Worm (Caenorhabditis elegans) whole organism, L1 larva: ENCODE measurements around the gene ndub-6.

ENCODE experiments used
- C04F5.9 ChIP-seq: sonication (generic microtip); optimal IDR thresholded peaks from 2 replicates; lab custom pipeline; 2016; ENCODE audit warnings: missing genetic modification characterization, missing compliant biosample characterization
- C16A3.4 ChIP-seq: fragments of 150-350 bp; optimal IDR thresholded peaks from 2 replicates; lab custom pipeline; 2014; ENCODE audit warnings: missing biosample characterization, missing genetic modification characterization
- F16B12.6 ChIP-seq: fragments of 150-350 bp; optimal IDR thresholded peaks from 2 replicates; lab custom pipeline; 2014; ENCODE audit warnings: missing biosample characterization, missing genetic modification characterization
- alr-1 ChIP-seq: fragments of 200-800 bp; sonication (Bioruptor generic); optimal IDR thresholded peaks from 2 replicates; lab custom pipeline; 2018; ENCODE audit warnings: borderline replicate concordance, mild to moderate bottlenecking, missing genetic modification characterization, missing compliant biosample characterization
- aly-2 ChIP-seq: fragments of 150-350 bp; optimal IDR thresholded peaks from 2 replicates; lab custom pipeline; 2014; ENCODE audit warnings: missing biosample characterization, missing genetic modification characterization
- blmp-1 ChIP-seq: fragments of 150-350 bp; optimal IDR thresholded peaks from 2 replicates; lab custom pipeline; 2014; ENCODE audit warnings: missing biosample characterization, missing genetic modification characterization
- ceh-88 ChIP-seq: fragments of 200-800 bp; sonication (Bioruptor generic); IDR thresholded peaks from 2 replicates; pipeline ENCODE4 v1.3.6; 2022; ENCODE audit warnings: missing genetic modification characterization, missing compliant biosample characterization
- ceh-90 ChIP-seq: sonication (generic microtip); optimal IDR thresholded peaks from 2 replicates; lab custom pipeline; 2016; ENCODE audit warnings: missing genetic modification characterization, missing compliant biosample characterization
- dsc-1 ChIP-seq: sonication (generic microtip); optimal IDR thresholded peaks from 2 replicates; lab custom pipeline; 2016; ENCODE audit warnings: mild to moderate bottlenecking, missing genetic modification characterization, missing compliant biosample characterization
- efl-1 ChIP-seq, 4 experiments: fragments of 150-350 bp; optimal IDR thresholded peaks in 3 of 4; peaks in 1 of 4; 1 replicate in 1 of 4; 2 replicates in 3 of 4; lab custom pipeline; 2014; ENCODE audit warnings: missing biosample characterization in 2 of 4, missing genetic modification characterization in 2 of 4, missing genetic modification reagents in 2 of 4
- egl-13 ChIP-seq: sonication (generic microtip); optimal IDR thresholded peaks from 2 replicates; lab custom pipeline; 2016; ENCODE audit warnings: missing genotype, missing genetic modification reagents, missing genetic modification characterization, missing compliant biosample characterization
- egl-27 ChIP-seq, 2 experiments: fragments of 150-350 bp in 1 of 2; sonication (generic microtip); optimal IDR thresholded peaks; 3 replicates each; lab custom pipeline; 2017 to 2018; ENCODE audit warnings: missing biosample characterization in 2 of 2, missing genetic modification characterization in 2 of 2, missing genetic modification reagents in 2 of 2
- fkh-8 ChIP-seq: sonication (generic microtip); optimal IDR thresholded peaks from 2 replicates; lab custom pipeline; 2016; ENCODE audit warnings: mild to moderate bottlenecking, missing genetic modification characterization, missing compliant biosample characterization
- hlh-17 ChIP-seq: fragments of 200-800 bp; sonication (Bioruptor generic); optimal IDR thresholded peaks from 2 replicates; lab custom pipeline; 2018; ENCODE audit warnings: missing genetic modification characterization, mild to moderate bottlenecking, missing compliant biosample characterization, moderate library complexity, borderline replicate concordance
- hlh-4 ChIP-seq: sonication (generic microtip); optimal IDR thresholded peaks from 2 replicates; lab custom pipeline; 2016; ENCODE audit warnings: mild to moderate bottlenecking, missing genetic modification characterization, missing compliant biosample characterization
- hpl-2 ChIP-seq: fragments of 150-350 bp; optimal IDR thresholded peaks from 2 replicates; lab custom pipeline; 2014; ENCODE audit warnings: missing biosample characterization, missing genetic modification reagents, missing genetic modification characterization
- irx-1 ChIP-seq: sonication (generic microtip); optimal IDR thresholded peaks from 2 replicates; lab custom pipeline; 2016; ENCODE audit warnings: missing genetic modification characterization, missing compliant biosample characterization
- isw-1 ChIP-seq: fragments of 200-800 bp; sonication (Bioruptor generic); IDR thresholded peaks from 2 replicates; pipeline ENCODE4 v1.3.6; 2022; ENCODE audit warnings: missing genetic modification characterization, missing compliant biosample characterization
- lin-13 ChIP-seq: fragments of 150-350 bp; optimal IDR thresholded peaks from 2 replicates; lab custom pipeline; 2014; ENCODE audit warnings: missing biosample characterization, missing genetic modification reagents, missing genetic modification characterization
- lin-14 ChIP-seq: fragments of 200-800 bp; sonication (Bioruptor generic); optimal IDR thresholded peaks from 2 replicates; lab custom pipeline; 2018; ENCODE audit warnings: mild to moderate bottlenecking, missing genetic modification characterization, moderate library complexity, missing compliant biosample characterization
- lin-39 ChIP-seq: fragments of 150-350 bp; optimal IDR thresholded peaks from 2 replicates; lab custom pipeline; 2014; ENCODE audit warnings: missing biosample characterization, missing genetic modification reagents, missing genetic modification characterization
- lsy-2 ChIP-seq, 2 experiments: fragments of 150-350 bp; optimal IDR thresholded peaks; 2 replicates each; lab custom pipeline; 2014; ENCODE audit warnings: missing biosample characterization in 2 of 2, missing genetic modification characterization in 2 of 2
- mab-9 ChIP-seq: fragments of 200-800 bp; sonication (Bioruptor generic); IDR thresholded peaks from 2 replicates; pipeline ENCODE4 v1.3.6; 2022; ENCODE audit warnings: missing genetic modification reagents, missing genetic modification characterization, missing compliant biosample characterization
- nhr-12 ChIP-seq: sonication (generic microtip); optimal IDR thresholded peaks from 2 replicates; lab custom pipeline; 2017; ENCODE audit warnings: missing biosample characterization, missing genetic modification characterization
- nhr-19 ChIP-seq: fragments of 200-800 bp; sonication (Bioruptor generic); conservative IDR thresholded peaks from 2 replicates; pipeline ENCODE4 v1.3.6; 2022; ENCODE audit warnings: missing genetic modification characterization, missing compliant biosample characterization
- nhr-20 ChIP-seq: sonication (generic microtip); optimal IDR thresholded peaks from 2 replicates; lab custom pipeline; 2016; ENCODE audit warnings: mild to moderate bottlenecking, missing genetic modification characterization, missing compliant biosample characterization
- nhr-237 ChIP-seq: fragments of 150-350 bp; optimal IDR thresholded peaks from 2 replicates; lab custom pipeline; 2014; ENCODE audit warnings: missing biosample characterization, missing genetic modification characterization
- nhr-47 ChIP-seq: sonication (generic microtip); optimal IDR thresholded peaks from 2 replicates; lab custom pipeline; 2016; ENCODE audit warnings: mild to moderate bottlenecking, missing genetic modification characterization, moderate library complexity, missing compliant biosample characterization
- nhr-71 ChIP-seq: sonication (generic microtip); optimal IDR thresholded peaks from 2 replicates; lab custom pipeline; 2016; ENCODE audit warnings: mild to moderate bottlenecking, missing genetic modification characterization, moderate library complexity, missing compliant biosample characterization
- nhr-76 ChIP-seq: sonication (generic microtip); optimal IDR thresholded peaks from 2 replicates; lab custom pipeline; 2017; ENCODE audit warnings: missing biosample characterization, missing genetic modification characterization
- nhr-77 ChIP-seq: fragments of 150-350 bp; optimal IDR thresholded peaks from 2 replicates; lab custom pipeline; 2014; ENCODE audit warnings: missing biosample characterization, missing genetic modification characterization
- nhr-84 ChIP-seq: sonication (generic microtip); optimal IDR thresholded peaks from 2 replicates; lab custom pipeline; 2017; ENCODE audit warnings: missing biosample characterization, missing genetic modification characterization
- pax-3 ChIP-seq: fragments of 200-800 bp; sonication (Bioruptor generic); optimal IDR thresholded peaks from 2 replicates; lab custom pipeline; 2018; ENCODE audit warnings: mild to moderate bottlenecking, missing genetic modification characterization, moderate library complexity, missing compliant biosample characterization
- pqm-1 ChIP-seq: sonication (generic microtip); optimal IDR thresholded peaks from 3 replicates; lab custom pipeline; 2017; ENCODE audit warnings: missing biosample characterization, missing genetic modification characterization
- snpc-4 ChIP-seq: fragments of 150-350 bp; optimal IDR thresholded peaks from 2 replicates; lab custom pipeline; 2014; ENCODE audit warnings: missing biosample characterization, missing genetic modification characterization
- sox-4 ChIP-seq: sonication (generic microtip); optimal IDR thresholded peaks from 2 replicates; lab custom pipeline; 2016; ENCODE audit warnings: missing genetic modification characterization, missing compliant biosample characterization
- tlp-1 ChIP-seq: fragments of 150-350 bp; optimal IDR thresholded peaks from 2 replicates; lab custom pipeline; 2014; ENCODE audit warnings: missing biosample characterization, missing genetic modification characterization
- unc-30 ChIP-seq: sonication (generic microtip); optimal IDR thresholded peaks from 2 replicates; lab custom pipeline; 2017; ENCODE audit warnings: missing biosample characterization, missing genetic modification characterization
- unc-98 ChIP-seq: fragments of 200-800 bp; sonication (Bioruptor generic); IDR thresholded peaks from 2 replicates; pipeline ENCODE4 v1.3.6; 2022; ENCODE audit warnings: missing genetic modification characterization, missing compliant biosample characterization
- zip-4 ChIP-seq: fragments of 200-800 bp; sonication (Bioruptor generic); optimal IDR thresholded peaks from 2 replicates; lab custom pipeline; 2018; ENCODE audit warnings: mild to moderate bottlenecking, missing genetic modification characterization, moderate library complexity, missing compliant biosample characterization
- ztf-11 ChIP-seq, 2 experiments: sonication (generic microtip); optimal IDR thresholded peaks; 2 replicates each; lab custom pipeline; 2016 to 2017; ENCODE audit warnings: missing genetic modification characterization in 2 of 2, missing biosample characterization in 1 of 2, missing compliant biosample characterization in 1 of 2

The ndub-6 gene

ce11 chrIV:11692071-11692673 is 40.0 kb downstream of the ndub-6 start (continued):
- TF ChIP-seq pqm-1 (tag; lab: Kevin White, UChicago) (no peak), lin-13 (GFP tag; lab: Kevin White, UChicago) (peak; percentile 71), nhr-237 (tag; lab: Kevin White, UChicago) (peak; percentile 67), nhr-84 (no peak), nhr-76 (tag; lab: Kevin White, UChicago) (no peak), alr-1 (no peak), nhr-71 (peak; percentile 87), isw-1 (GFP tag; lab: Robert Waterston, UW) (no peak; the same call in 1 of the 2 replicates), blmp-1 (tag; lab: Kevin White, UChicago) (peak; percentile 97), C16A3.4 (tag; lab: Kevin White, UChicago) (peak; percentile 76), F16B12.6 (tag; lab: Kevin White, UChicago) (no peak), zip-4 (no peak), lsy-2 (tag; optimal IDR thresholded peaks at IDR 0.05; lab: Kevin White, UChicago) (peak; percentile 60 to 85), lin-14 (GFP tag; lab: Kevin White, UChicago) (peak; percentile 95), ztf-11 (tag; optimal IDR thresholded peaks at IDR 0.05; lab: Kevin White, UChicago) (no peak), egl-27 (tag; optimal IDR thresholded peaks at IDR 0.05; lab: Kevin White, UChicago) (peak in 1 of 2 experiments; percentile 72), dsc-1 (peak; percentile 62), nhr-20 (tag; lab: Kevin White, UChicago) (peak; percentile 85), tlp-1 (tag; lab: Kevin White, UChicago) (no peak), nhr-19 (GFP tag; lab: Robert Waterston, UW) (peak; percentile 65), efl-1 (optimal IDR thresholded peaks at IDR 0.05; lab: Kevin White, UChicago) (peak; percentile 63 to 70), efl-1 (GFP tag; optimal IDR thresholded peaks at IDR 0.05 in 1 of 2; lab: Kevin White, UChicago) (peak; percentile 26 to 70), mab-9 (GFP tag; lab: Robert Waterston, UW) (no peak), nhr-47 (tag; lab: Kevin White, UChicago) (peak; percentile 65), irx-1 (tag; lab: Kevin White, UChicago) (peak; percentile 25), unc-98 (GFP tag; lab: Robert Waterston, UW) (no peak), egl-13 (tag; lab: Kevin White, UChicago) (peak; percentile 62), hpl-2 (GFP tag; lab: Kevin White, UChicago) (no peak), nhr-77 (tag; lab: Kevin White, UChicago) (peak; percentile 87), unc-30 (tag; lab: Kevin White, UChicago) (no peak), nhr-12 (tag; lab: Kevin White, UChicago) (no peak), sox-4 (tag; lab: Kevin White, UChicago) (no peak), aly-2 (tag; lab: Kevin White, UChicago) (no peak)

- TF ChIP-seq pax-3 (tag; lab: Kevin White, UChicago) (no peak), hlh-17 (GFP tag; lab: Kevin White, UChicago) (no peak), C04F5.9 (tag; lab: Kevin White, UChicago) (no peak), nhr-76 (tag; lab: Kevin White, UChicago) (no peak), snpc-4 (tag; lab: Kevin White, UChicago) (no peak), lin-39 (tag; lab: Kevin White, UChicago) (no peak), aly-2 (tag; lab: Kevin White, UChicago) (no peak), efl-1 (optimal IDR thresholded peaks at IDR 0.05; lab: Kevin White, UChicago) (no peak), efl-1 (GFP tag; optimal IDR thresholded peaks at IDR 0.05 in 1 of 2; lab: Kevin White, UChicago) (no peak)
Observed at ce11 chrIV:11693493-11693892, 41.3 kb downstream of the ndub-6 start, which contains the start of gene ZK792.12. ZK792.12 (plus strand) TSS chrIV:11693793.

- TF ChIP-seq snpc-4 (tag; lab: Kevin White, UChicago) (no peak), efl-1 (optimal IDR thresholded peaks at IDR 0.05; lab: Kevin White, UChicago) (no peak), efl-1 (GFP tag; optimal IDR thresholded peaks at IDR 0.05 in 1 of 2; lab: Kevin White, UChicago) (no peak), hlh-4 (tag; lab: Kevin White, UChicago) (no peak), lin-14 (GFP tag; lab: Kevin White, UChicago) (no peak), ceh-88 (GFP tag; lab: Robert Waterston, UW) (no peak), fkh-8 (tag; lab: Kevin White, UChicago) (no peak), egl-27 (tag; optimal IDR thresholded peaks at IDR 0.05; lab: Kevin White, UChicago) (no peak), ceh-90 (no peak)
Observed at ce11 chrIV:11694143-11694542, 41.9 kb downstream of the ndub-6 start, which contains the start of gene ZK792.7. ZK792.7 (plus strand) TSS chrIV:11694443.
